Worm (Caenorhabditis elegans): Measurements from ENCODE around the gene ZK470.1.

The ZK470.1 gene

ce11 chrX:4215500-4216107 lies 52.1 kb downstream of the ZK470.1 start (continued):
- TF ChIP-seq nhr-28 (tag; optimal IDR thresholded peaks at IDR 0.05) (peak; percentile 82), fkh-10 (GFP tag; optimal IDR thresholded peaks at IDR 0.05) (no peak), ceh-44 (GFP tag; IDR thresholded peaks at IDR 0.05) (no peak), nhr-25 (tag; optimal IDR thresholded peaks at IDR 0.05; ENCODE audit: borderline replicate concordance, insufficient read depth) (no peak), T26A8.4 (GFP tag; IDR thresholded peaks at IDR 0.05) (no peak), F26F4.8 (GFP tag; conservative IDR thresholded peaks at IDR 0.05) (no peak)
